Worm (Caenorhabditis elegans) whole organism, L4/young adult: ENCODE results near the gene Y39A3CL.4.

Source experiments
- W03F9.2 ChIP-seq: fragments of 150-350 bp; optimal IDR thresholded peaks from 2 replicates; lab custom pipeline; 2014; ENCODE audit warnings: missing biosample characterization, missing genetic modification characterization
- dao-5 ChIP-seq: sonication (generic microtip); optimal IDR thresholded peaks from 2 replicates; lab custom pipeline; 2016; ENCODE audit warnings: missing genotype, missing genetic modification characterization, moderate library complexity, missing compliant biosample characterization
- him-1 ChIP-seq: sonication (generic microtip); optimal IDR thresholded peaks from 2 replicates; lab custom pipeline; 2016; ENCODE audit warnings: missing genotype, missing genetic modification reagents, missing genetic modification characterization, missing compliant biosample characterization

Gene Y39A3CL.4

ce11 chrIII:1733412-1733811 is 44.5 kb downstream of the Y39A3CL.4 start:
- no peak for TF ChIP-seq dao-5 (tag; lab: Kevin White, UChicago)
- no peak for TF ChIP-seq W03F9.2 (tag; lab: Kevin White, UChicago)
- no peak for TF ChIP-seq him-1 (tag; lab: Kevin White, UChicago)

- TF ChIP-seq W03F9.2 (tag; lab: Kevin White, UChicago) (no peak), him-1 (tag; lab: Kevin White, UChicago) (no peak), dao-5 (tag; lab: Kevin White, UChicago) (no peak)
These were observed 44.9 kb downstream of the Y39A3CL.4 start, which contains the start of gene ser-4 for ce11 chrIII:1733001-1733400. ser-4 (minus strand) TSS chrIII:1733101.

- no peak for TF ChIP-seq him-1 (tag; lab: Kevin White, UChicago)
- no peak for TF ChIP-seq dao-5 (tag; lab: Kevin White, UChicago)
- TF ChIP-seq W03F9.2 (tag; lab: Kevin White, UChicago) = no peak
These were observed 46.0 kb downstream of the Y39A3CL.4 start for ce11 chrIII:1731850-1732249.
